Fruit fly (Drosophila melanogaster): ENCODE measurements around the gene kmg.

DNA sequence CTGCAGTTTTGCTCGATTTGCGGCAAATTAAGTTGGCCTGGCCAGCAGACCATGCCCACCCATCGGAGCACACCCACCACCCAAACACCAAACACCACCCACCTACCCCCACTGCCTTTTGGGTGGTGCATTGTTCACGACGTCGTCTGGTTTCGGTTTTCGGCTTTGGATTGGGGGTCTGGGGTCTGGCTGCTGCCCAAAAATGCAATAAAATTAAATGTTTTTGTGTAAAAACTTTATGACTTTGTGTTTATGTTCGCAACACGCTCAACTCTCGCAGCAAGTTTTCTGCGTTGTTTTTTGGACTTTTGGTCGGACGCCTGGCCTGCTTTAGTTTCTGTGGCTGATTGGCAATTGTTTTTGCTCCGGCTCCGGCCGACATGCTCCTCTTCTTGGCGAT is 43.6 kb upstream of the kmg start:
- TF ChIP-seq HLH106 (tag; optimal IDR thresholded peaks at IDR 0.05) (no peak), jim (GFP tag; optimal IDR thresholded peaks at IDR 0.05) (no peak), psq (GFP tag; optimal IDR thresholded peaks at IDR 0.05) (no peak), OdsH (GFP tag; optimal IDR thresholded peaks at IDR 0.05) (no peak), Rel (GFP tag; optimal IDR thresholded peaks at IDR 0.05) (no peak), Rel (tag; optimal IDR thresholded peaks at IDR 0.05) (no peak), h (GFP tag; optimal IDR thresholded peaks at IDR 0.05) (no peak), N (GFP tag; optimal IDR thresholded peaks at IDR 0.05) (no peak), dl (GFP tag; optimal IDR thresholded peaks at IDR 0.05; ENCODE audit: insufficient read depth in 1 of 2, partially characterized antibody in 2 of 2) (no peak), woc (GFP tag; optimal IDR thresholded peaks at IDR 0.05) (no peak), Hr78 (GFP tag; optimal IDR thresholded peaks at IDR 0.05) (no peak), Vsx2 (GFP tag; optimal IDR thresholded peaks at IDR 0.05; ENCODE audit: partially characterized antibody) (no peak), br (GFP tag; optimal IDR thresholded peaks at IDR 0.05) (no peak), usp (GFP tag; optimal IDR thresholded peaks at IDR 0.05) (no peak)
